Worm (Caenorhabditis elegans): ENCODE results near the gene C55A6.12.
A peak's percentile ranks its signal among the peaks of the same experiment; 100 is the strongest.

The C55A6.12 gene

DNA sequence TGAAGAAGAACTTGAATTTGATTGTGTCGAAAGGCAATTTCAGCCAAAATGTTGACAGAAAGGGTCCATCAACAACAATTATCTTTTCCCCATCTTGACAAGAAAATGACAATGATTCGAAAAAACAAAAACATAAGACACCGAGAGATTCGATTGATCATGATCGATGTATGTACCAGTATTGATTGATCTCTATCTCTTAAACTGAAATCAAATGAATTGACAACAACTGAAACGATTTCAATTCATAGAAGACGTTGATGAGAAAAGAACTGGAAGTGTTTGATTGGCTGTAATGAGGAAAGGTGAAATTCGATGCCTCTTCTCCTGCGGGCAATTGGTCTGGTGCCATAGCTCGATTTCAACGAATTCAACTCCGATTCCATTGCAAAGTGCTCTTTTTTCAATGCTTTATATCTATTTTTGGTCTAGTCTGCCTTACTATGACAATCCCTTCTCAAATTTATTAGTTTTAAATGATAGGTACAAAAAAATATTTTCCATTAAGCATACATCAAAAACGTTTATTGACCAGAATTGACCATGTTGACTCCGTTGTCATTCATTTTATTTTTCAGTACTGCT is 30.5 kb upstream of the C55A6.12 start:
- TF ChIP-seq ztf-22 (GFP tag; optimal IDR thresholded peaks at IDR 0.05) (no peak), pbrm-1 (GFP tag; IDR thresholded peaks at IDR 0.05) (peak; percentile 0; the same call in 1 of the 2 replicates), ekl-4 (GFP tag; IDR thresholded peaks at IDR 0.05) (peak; percentile 29; the same call in 1 of the 2 replicates), let-526 (GFP tag; IDR thresholded peaks at IDR 0.05) (0 out of 2 replicates have a peak, but pooled peaks have one; percentile 53), egl-44 (GFP tag; IDR thresholded peaks at IDR 0.05) (no peak), ZK185.1 (tag; optimal IDR thresholded peaks at IDR 0.05; ENCODE audit: poor library complexity, severe bottlenecking) (peak; percentile 11), lsy-27 (tag; optimal IDR thresholded peaks at IDR 0.05; ENCODE audit: borderline replicate concordance, insufficient read depth) (no peak), madf-6 (GFP tag; IDR thresholded peaks at IDR 0.05) (no peak), Y56A3A.18 (GFP tag; IDR thresholded peaks at IDR 0.05) (no peak), K11D2.4 (GFP tag; IDR thresholded peaks at IDR 0.05) (0 out of 2 replicates have a peak, but pooled peaks have one; percentile 49), sea-2 (GFP tag; IDR thresholded peaks at IDR 0.05) (no peak), nfya-1 (tag; optimal IDR thresholded peaks at IDR 0.05; ENCODE audit: borderline replicate concordance, insufficient read depth) (no peak), mcd-1 (GFP tag; IDR thresholded peaks at IDR 0.05) (no peak), Y53G8AR.9 (GFP tag; conservative IDR thresholded peaks at IDR 0.05) (0 out of 2 replicates have a peak, but pooled peaks have one; percentile 14), tbx-9 (tag; optimal IDR thresholded peaks at IDR 0.05; ENCODE audit: borderline replicate concordance) (no peak), let-607 (tag; optimal IDR thresholded peaks at IDR 0.05) (no peak)

DNA sequence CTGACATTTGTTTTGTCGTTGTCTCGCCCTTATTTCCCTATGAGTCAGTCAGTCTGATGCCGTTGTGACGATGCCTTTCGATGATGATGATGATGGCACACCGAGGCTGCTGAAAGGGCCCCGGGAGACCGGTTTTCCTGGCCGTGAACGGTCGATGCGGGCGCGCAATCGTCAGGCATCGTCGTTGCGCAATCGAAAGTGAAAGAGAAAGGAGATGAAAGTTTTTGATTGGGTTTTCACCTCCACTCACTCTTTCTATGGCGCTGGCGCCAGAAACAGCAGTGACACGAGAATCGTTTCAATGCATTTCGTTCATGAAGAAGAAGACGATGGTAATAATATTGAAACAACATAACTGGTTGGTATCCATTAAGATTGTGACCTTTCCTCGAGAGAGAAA is 30.0 kb upstream of the C55A6.12 start:
- TF ChIP-seq nhr-120 (GFP tag; IDR thresholded peaks at IDR 0.05): 0 out of 2 replicates have a peak, but pooled peaks have one; percentile 75
- 0 out of 2 replicates have a peak, but pooled peaks have one; percentile 23 for TF ChIP-seq ceh-91 (GFP tag; IDR thresholded peaks at IDR 0.05)
- TF ChIP-seq ceh-27 (GFP tag; optimal IDR thresholded peaks at IDR 0.05): peak; percentile 27
- TF ChIP-seq zfh-2 (GFP tag; conservative IDR thresholded peaks at IDR 0.05): peak; percentile 82
- TF ChIP-seq lin-26 (GFP tag; IDR thresholded peaks at IDR 0.05): 0 out of 2 replicates have a peak, but pooled peaks have one; percentile 17
- no peak for TF ChIP-seq aptf-3 (GFP tag; IDR thresholded peaks at IDR 0.05)
- peak; percentile 49; the same call in 1 of the 2 replicates for TF ChIP-seq pbrm-1 (GFP tag; IDR thresholded peaks at IDR 0.05)
- no peak for TF ChIP-seq ceh-40 (GFP tag; IDR thresholded peaks at IDR 0.05)
- TF ChIP-seq snpc-4 (GFP tag; optimal IDR thresholded peaks at IDR 0.05): no peak
- TF ChIP-seq snpc-4 (tag; optimal IDR thresholded peaks at IDR 0.05): no peak
- TF ChIP-seq ceh-58 (GFP tag; IDR thresholded peaks at IDR 0.05): 0 out of 2 replicates have a peak, but pooled peaks have one; percentile 33
- 0 out of 2 replicates have a peak, but pooled peaks have one; percentile 19 for TF ChIP-seq Y53G8AR.9 (GFP tag; conservative IDR thresholded peaks at IDR 0.05)
- TF ChIP-seq akir-1 (GFP tag; optimal IDR thresholded peaks at IDR 0.05): peak; percentile 74
- no peak for TF ChIP-seq Y53F4B.3 (GFP tag; IDR thresholded peaks at IDR 0.05)
- TF ChIP-seq cebp-1 (GFP tag; IDR thresholded peaks at IDR 0.05): no peak
- peak; percentile 16 for TF ChIP-seq cebp-1 (tag; optimal IDR thresholded peaks at IDR 0.05)
- no peak for TF ChIP-seq Y95B8A.8 (GFP tag; IDR thresholded peaks at IDR 0.05)
- no peak for TF ChIP-seq lsl-1 (GFP tag; optimal IDR thresholded peaks at IDR 0.05)
- no peak for TF ChIP-seq Y67H2A.10 (GFP tag; conservative IDR thresholded peaks at IDR 0.05)
- TF ChIP-seq him-1 (tag; optimal IDR thresholded peaks at IDR 0.05): no peak
- TF ChIP-seq C06A6.2 (GFP tag; conservative IDR thresholded peaks at IDR 0.05): 0 out of 2 replicates have a peak, but pooled peaks have one; percentile 37
- no peak for TF ChIP-seq lin-35 (GFP tag; optimal IDR thresholded peaks at IDR 0.05)
- TF ChIP-seq dox-1 (GFP tag; IDR thresholded peaks at IDR 0.05): no peak
- no peak for TF ChIP-seq gei-17 (GFP tag; optimal IDR thresholded peaks at IDR 0.05)
- no peak for TF ChIP-seq hlh-26 (GFP tag; conservative IDR thresholded peaks at IDR 0.05)
- no peak for TF ChIP-seq nhr-179 (tag; optimal IDR thresholded peaks at IDR 0.05)

All from whole organism, young adult.